Worm (Caenorhabditis elegans) whole organism, L3 larva: Measurements from ENCODE around the gene dot-1.5.

Source experiments
- R02D3.7 ChIP-seq: fragments of 150-350 bp; optimal IDR thresholded peaks from 2 replicates; lab custom pipeline; 2014; ENCODE audit warnings: missing biosample characterization, missing genetic modification characterization
- ZK546.5 ChIP-seq: sonication (generic microtip); optimal IDR thresholded peaks from 2 replicates; lab custom pipeline; 2017; ENCODE audit warnings: missing biosample characterization, missing genetic modification characterization
- aly-2 ChIP-seq: fragments of 150-350 bp; optimal IDR thresholded peaks from 2 replicates; lab custom pipeline; 2014; ENCODE audit warnings: missing biosample characterization, missing genetic modification characterization
- ama-1 ChIP-seq: fragments of 150-350 bp; optimal IDR thresholded peaks from 2 replicates; lab custom pipeline; 2018
- ceh-16 ChIP-seq: sonication (generic microtip); optimal IDR thresholded peaks from 2 replicates; lab custom pipeline; 2017; ENCODE audit warnings: missing biosample characterization, missing genetic modification characterization
- ceh-28 ChIP-seq: fragments of 150-350 bp; optimal IDR thresholded peaks from 2 replicates; lab custom pipeline; 2014; ENCODE audit warnings: missing biosample characterization, missing genetic modification reagents, missing genetic modification characterization
- ceh-82 ChIP-seq: fragments of 150-350 bp; optimal IDR thresholded peaks from 2 replicates; lab custom pipeline; 2014; ENCODE audit warnings: missing biosample characterization, missing genetic modification characterization
- ceh-9 ChIP-seq: sonication (generic microtip); optimal IDR thresholded peaks from 2 replicates; lab custom pipeline; 2018; ENCODE audit warnings: missing biosample characterization, missing genetic modification characterization
- daf-12 ChIP-seq: fragments of 150-350 bp; optimal IDR thresholded peaks from 2 replicates; lab custom pipeline; 2014; ENCODE audit warnings: missing biosample characterization, missing genetic modification reagents, missing genetic modification characterization
- egl-27 ChIP-seq: sonication (generic microtip); optimal IDR thresholded peaks from 4 replicates; lab custom pipeline; 2017; ENCODE audit warnings: missing biosample characterization, missing genetic modification reagents, missing genetic modification characterization
- egl-5 ChIP-seq: fragments of 150-350 bp; optimal IDR thresholded peaks from 2 replicates; lab custom pipeline; 2017; ENCODE audit warnings: missing biosample characterization, missing genetic modification reagents, missing genetic modification characterization, inconsistent platforms
- elt-1 ChIP-seq: fragments of 150-350 bp; optimal IDR thresholded peaks from 2 replicates; lab custom pipeline; 2014; ENCODE audit warnings: missing biosample characterization, missing genetic modification characterization
- elt-2 ChIP-seq: sonication (generic microtip); optimal IDR thresholded peaks from 2 replicates; lab custom pipeline; 2016; ENCODE audit warnings: missing genetic modification reagents, mild to moderate bottlenecking, missing genetic modification characterization, missing compliant biosample characterization
- elt-3 ChIP-seq, 3 experiments: fragments of 150-350 bp in 1 of 3; sonication (generic microtip) in 2 of 3; optimal IDR thresholded peaks; 2 replicates in 2 of 3; 4 replicates in 1 of 3; lab custom pipeline; 2014 to 2017; ENCODE audit warnings: missing biosample characterization in 3 of 3, missing genetic modification characterization in 3 of 3
- eor-1 ChIP-seq, 2 experiments: fragments of 150-350 bp; optimal IDR thresholded peaks; 2 replicates each; lab custom pipeline; 2014 to 2018; ENCODE audit warnings: missing biosample characterization in 2 of 2, missing genetic modification characterization in 2 of 2
- fkh-10 ChIP-seq: sonication (generic microtip); optimal IDR thresholded peaks from 2 replicates; lab custom pipeline; 2017; ENCODE audit warnings: missing biosample characterization, missing genetic modification reagents, missing genetic modification characterization
- fkh-2 ChIP-seq: fragments of 150-350 bp; optimal IDR thresholded peaks from 2 replicates; lab custom pipeline; 2014; ENCODE audit warnings: missing biosample characterization, missing genetic modification reagents, missing genetic modification characterization
- fos-1 ChIP-seq: fragments of 150-350 bp; optimal IDR thresholded peaks from 2 replicates; lab custom pipeline; 2014; ENCODE audit warnings: missing biosample characterization, missing genetic modification characterization
- hmg-11 ChIP-seq: sonication (generic microtip); optimal IDR thresholded peaks from 2 replicates; lab custom pipeline; 2016; ENCODE audit warnings: missing genetic modification characterization, missing compliant biosample characterization
- jun-1 ChIP-seq: fragments of 150-350 bp; optimal IDR thresholded peaks from 2 replicates; lab custom pipeline; 2014; ENCODE audit warnings: missing biosample characterization, missing genetic modification reagents, missing genetic modification characterization
- lin-15B ChIP-seq: fragments of 150-350 bp; optimal IDR thresholded peaks from 2 replicates; lab custom pipeline; 2014; ENCODE audit warnings: missing biosample characterization, missing genetic modification characterization
- lin-39 ChIP-seq: fragments of 150-350 bp; optimal IDR thresholded peaks from 2 replicates; lab custom pipeline; 2018; ENCODE audit warnings: missing biosample characterization, missing genetic modification reagents, missing genetic modification characterization
- lsy-12 ChIP-seq: sonication (generic microtip); optimal IDR thresholded peaks from 2 replicates; lab custom pipeline; 2016; ENCODE audit warnings: mild to moderate bottlenecking, missing genetic modification characterization, missing compliant biosample characterization
- mdl-1 ChIP-seq: fragments of 150-350 bp; optimal IDR thresholded peaks from 2 replicates; lab custom pipeline; 2014; ENCODE audit warnings: missing biosample characterization, missing genetic modification characterization
- mml-1 ChIP-seq: fragments of 150-350 bp; sonication (generic microtip); optimal IDR thresholded peaks from 3 replicates; lab custom pipeline; 2014; ENCODE audit warnings: missing biosample characterization, missing genetic modification characterization
- nfya-1 ChIP-seq: sonication (generic microtip); optimal IDR thresholded peaks from 2 replicates; lab custom pipeline; 2017; ENCODE audit warnings: missing genetic modification characterization, mild to moderate bottlenecking, missing compliant biosample characterization, antibody characterized with exemption, moderate library complexity; ENCODE audit not compliant: insufficient read depth
- nhr-11 ChIP-seq: fragments of 150-350 bp; optimal IDR thresholded peaks from 2 replicates; lab custom pipeline; 2014; ENCODE audit warnings: missing biosample characterization, missing genetic modification characterization
- nhr-12 ChIP-seq: fragments of 150-350 bp; optimal IDR thresholded peaks from 2 replicates; lab custom pipeline; 2014; ENCODE audit warnings: missing biosample characterization, missing genetic modification characterization
- nhr-23 ChIP-seq: fragments of 150-350 bp; optimal IDR thresholded peaks from 2 replicates; lab custom pipeline; 2014; ENCODE audit warnings: missing biosample characterization, missing genetic modification reagents, missing genetic modification characterization
- nhr-237 ChIP-seq: fragments of 150-350 bp; optimal IDR thresholded peaks from 2 replicates; lab custom pipeline; 2014; ENCODE audit warnings: missing biosample characterization, missing genetic modification characterization
- nhr-25 ChIP-seq: sonication (generic microtip); optimal IDR thresholded peaks from 2 replicates; lab custom pipeline; 2017; ENCODE audit warnings: missing biosample characterization, missing genetic modification characterization
- nhr-28 ChIP-seq: fragments of 150-350 bp; optimal IDR thresholded peaks from 2 replicates; lab custom pipeline; 2014; ENCODE audit warnings: missing biosample characterization, missing genetic modification characterization
- nhr-43 ChIP-seq: sonication (generic microtip); optimal IDR thresholded peaks from 2 replicates; lab custom pipeline; 2016; ENCODE audit warnings: mild to moderate bottlenecking, missing genetic modification characterization, missing compliant biosample characterization; ENCODE audit not compliant: poor library complexity, severe bottlenecking
- nhr-67 ChIP-seq: fragments of 150-350 bp; optimal IDR thresholded peaks from 2 replicates; lab custom pipeline; 2014; ENCODE audit warnings: missing biosample characterization, missing genetic modification characterization
- nhr-76 ChIP-seq: fragments of 150-350 bp; sonication (generic microtip); optimal IDR thresholded peaks from 5 replicates; lab custom pipeline; 2014; ENCODE audit warnings: missing biosample characterization, missing genetic modification characterization
- nhr-77 ChIP-seq: fragments of 150-350 bp; optimal IDR thresholded peaks from 2 replicates; lab custom pipeline; 2014; ENCODE audit warnings: missing biosample characterization, missing genetic modification characterization
- pha-4 ChIP-seq: fragments of 150-350 bp; optimal IDR thresholded peaks from 2 replicates; lab custom pipeline; 2014; ENCODE audit warnings: missing biosample characterization, missing genetic modification reagents, missing genetic modification characterization
- pqm-1 ChIP-seq: fragments of 150-350 bp; optimal IDR thresholded peaks from 2 replicates; lab custom pipeline; 2017; ENCODE audit warnings: missing biosample characterization, missing genetic modification characterization, inconsistent platforms
- sea-2 ChIP-seq: fragments of 150-350 bp; sonication (generic microtip); optimal IDR thresholded peaks from 4 replicates; lab custom pipeline; 2014; ENCODE audit warnings: missing biosample characterization, missing genetic modification reagents, missing genetic modification characterization
- skn-1 ChIP-seq: fragments of 150-350 bp; optimal IDR thresholded peaks from 2 replicates; lab custom pipeline; 2014; ENCODE audit warnings: missing biosample characterization, missing genetic modification characterization
- snpc-4 ChIP-seq: fragments of 150-350 bp; optimal IDR thresholded peaks from 2 replicates; lab custom pipeline; 2014; ENCODE audit warnings: missing biosample characterization, missing genetic modification characterization
- tbx-2 ChIP-seq: sonication (generic microtip); optimal IDR thresholded peaks from 2 replicates; lab custom pipeline; 2016; ENCODE audit warnings: mild to moderate bottlenecking, missing genetic modification characterization, missing compliant biosample characterization
- unc-39 ChIP-seq: sonication (generic microtip); optimal IDR thresholded peaks from 4 replicates; lab custom pipeline; 2017; ENCODE audit warnings: missing biosample characterization, missing genetic modification characterization
- unc-62 ChIP-seq: fragments of 150-350 bp; sonication (generic microtip); optimal IDR thresholded peaks from 4 replicates; lab custom pipeline; 2014; ENCODE audit warnings: missing biosample characterization, missing genetic modification reagents, missing genetic modification characterization
- zag-1 ChIP-seq: fragments of 150-350 bp; optimal IDR thresholded peaks from 2 replicates; lab custom pipeline; 2014; ENCODE audit warnings: missing biosample characterization, missing genetic modification characterization
- ztf-11 ChIP-seq: fragments of 150-350 bp; optimal IDR thresholded peaks from 2 replicates; lab custom pipeline; 2014; ENCODE audit warnings: missing biosample characterization, missing genetic modification characterization
- ztf-4 ChIP-seq: fragments of 150-350 bp; optimal IDR thresholded peaks from 2 replicates; lab custom pipeline; 2014; ENCODE audit warnings: missing biosample characterization, missing genetic modification characterization

Gene dot-1.5

DNA sequence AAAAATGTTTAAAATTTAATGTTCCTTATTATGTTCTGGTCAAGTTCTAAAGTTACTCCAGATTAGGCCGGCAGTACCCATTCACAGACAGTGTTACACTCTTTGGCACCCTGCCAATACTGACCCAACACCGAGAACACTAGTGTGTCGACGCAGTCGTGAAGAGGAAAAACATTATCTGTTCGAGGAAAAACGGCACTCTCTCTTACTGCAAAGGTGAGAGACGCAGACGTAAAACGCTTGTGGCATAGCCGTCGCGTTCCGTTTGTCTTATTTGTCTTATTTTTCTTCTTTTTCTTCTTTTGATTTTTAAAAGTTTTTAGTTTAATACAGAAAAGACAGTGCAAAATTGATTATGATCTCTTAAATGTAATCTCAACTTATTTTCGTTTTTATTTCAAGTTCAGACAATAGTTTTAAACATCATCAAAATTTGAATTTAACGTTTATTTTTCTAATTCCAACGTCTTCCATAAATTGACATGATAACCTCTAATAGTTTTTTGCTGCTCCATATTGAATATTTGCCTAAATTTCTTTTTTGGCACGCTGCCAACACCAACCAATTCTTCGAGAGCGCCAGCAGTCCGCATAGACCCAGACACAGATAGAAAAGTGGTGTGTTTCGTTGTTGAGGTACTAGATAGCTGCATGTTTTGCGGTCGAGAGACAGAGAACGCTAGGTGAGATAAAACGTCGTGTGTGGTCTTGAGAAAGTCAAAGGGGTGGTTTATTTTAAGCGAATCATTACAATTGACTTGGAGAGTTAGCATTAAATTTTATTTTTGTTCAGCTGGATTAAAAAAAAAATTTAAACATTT lies 43.8 kb downstream of the dot-1.5 start:
- TF ChIP-seq ceh-28 (tag; lab: Kevin White, UChicago), result no peak
- no peak for TF ChIP-seq snpc-4 (tag; lab: Kevin White, UChicago)
- no peak for TF ChIP-seq skn-1 (tag; lab: Kevin White, UChicago)
- TF ChIP-seq nhr-12 (tag; lab: Kevin White, UChicago), result no peak
- TF ChIP-seq mdl-1 (tag; lab: Kevin White, UChicago), result no peak
- TF ChIP-seq nhr-77 (tag; lab: Kevin White, UChicago), result no peak
- peak; percentile 13 for TF ChIP-seq lin-15B (tag; lab: Kevin White, UChicago)
- no peak for TF ChIP-seq daf-12 (tag; lab: Kevin White, UChicago)
- TF ChIP-seq fos-1 (tag; lab: Kevin White, UChicago), result no peak
- TF ChIP-seq ceh-9 (tag; lab: Kevin White, UChicago), result no peak
- TF ChIP-seq nhr-67 (tag; lab: Kevin White, UChicago), result no peak
- no peak for TF ChIP-seq ztf-4 (tag; lab: Kevin White, UChicago)
- no peak for TF ChIP-seq fkh-10
- no peak for TF ChIP-seq ceh-16 (tag; lab: Kevin White, UChicago)
- no peak for TF ChIP-seq sea-2 (GFP tag; lab: Kevin White, UChicago)
- TF ChIP-seq hmg-11 (tag; lab: Kevin White, UChicago), result peak; percentile 51
- TF ChIP-seq ztf-11 (tag; lab: Kevin White, UChicago), result no peak
- TF ChIP-seq pqm-1 (tag; lab: Kevin White, UChicago), result no peak
- TF ChIP-seq mml-1, result no peak
- no peak for TF ChIP-seq egl-27
- no peak for TF ChIP-seq nhr-25 (tag; lab: Kevin White, UChicago)
- TF ChIP-seq unc-62 (GFP tag; lab: Kevin White, UChicago), result no peak
- TF ChIP-seq nhr-23, result peak; percentile 15
- no peak for TF ChIP-seq aly-2 (tag; lab: Kevin White, UChicago)
- no peak for TF ChIP-seq eor-1 (tag; optimal IDR thresholded peaks at IDR 0.05; lab: Kevin White, UChicago)
- no peak for TF ChIP-seq elt-3 (tag; optimal IDR thresholded peaks at IDR 0.05; lab: Kevin White, UChicago)
- no peak for TF ChIP-seq nhr-28 (tag; lab: Kevin White, UChicago)
- TF ChIP-seq ceh-82 (tag; lab: Kevin White, UChicago), result no peak
- no peak for TF ChIP-seq ZK546.5 (tag; lab: Kevin White, UChicago)
- no peak for TF ChIP-seq lin-39 (tag; lab: Kevin White, UChicago)
- TF ChIP-seq nfya-1 (tag; lab: Kevin White, UChicago), result peak; percentile 36
- no peak for TF ChIP-seq zag-1 (tag; lab: Kevin White, UChicago)
- no peak for TF ChIP-seq egl-5 (tag; lab: Kevin White, UChicago)
- TF ChIP-seq nhr-76 (tag; lab: Kevin White, UChicago), result no peak
- no peak for TF ChIP-seq nhr-43 (tag; lab: Kevin White, UChicago)
- no peak for TF ChIP-seq elt-1 (tag; lab: Kevin White, UChicago)
- no peak for TF ChIP-seq nhr-237 (tag; lab: Kevin White, UChicago)
- TF ChIP-seq nhr-11 (tag; lab: Kevin White, UChicago), result no peak
- TF ChIP-seq tbx-2 (tag; lab: Kevin White, UChicago), result no peak
- no peak for TF ChIP-seq fkh-2 (tag; lab: Kevin White, UChicago)
- TF ChIP-seq unc-39 (tag; lab: Kevin White, UChicago), result no peak
- TF ChIP-seq jun-1 (tag; lab: Kevin White, UChicago), result peak; percentile 9
- peak; percentile 12 for TF ChIP-seq pha-4 (tag; lab: Kevin White, UChicago)
- TF ChIP-seq R02D3.7 (tag; lab: Kevin White, UChicago), result no peak
- TF ChIP-seq lsy-12 (tag; lab: Kevin White, UChicago), result no peak
- TF ChIP-seq ama-1 (lab: Kevin White, UChicago), result no peak
- peak; percentile 51 for TF ChIP-seq elt-2
